Fruit fly (Drosophila melanogaster) whole organism, prepupa: ENCODE results near the gene sing.

Source experiments
- CG16779 ChIP-seq: fragments of 200-800 bp; sonication (Bioruptor generic); optimal IDR thresholded peaks from 3 replicates; lab custom pipeline; 2017; ENCODE audit warnings: missing biosample characterization, mild to moderate bottlenecking, missing genetic modification characterization
- Ets21C ChIP-seq: fragments of 200-800 bp; sonication (Bioruptor generic); optimal IDR thresholded peaks from 3 replicates; lab custom pipeline; 2016; ENCODE audit warnings: missing biosample characterization, missing genetic modification characterization
- Gug ChIP-seq: fragments of 200-800 bp; sonication (Bioruptor generic); IDR thresholded peaks from 2 replicates; pipeline ENCODE4 v1.3.6; 2022; ENCODE audit warnings: missing biosample characterization, missing genetic modification characterization
- Sox15 ChIP-seq: fragments of 200-800 bp; sonication (Bioruptor generic); optimal IDR thresholded peaks from 3 replicates; lab custom pipeline; 2016; ENCODE audit warnings: missing biosample characterization, missing genetic modification characterization
- salr ChIP-seq, 2 experiments: fragments of 200-800 bp; sonication (Bioruptor generic); optimal IDR thresholded peaks; 3 replicates each; lab custom pipeline; 2016 to 2018; ENCODE audit warnings: missing biosample characterization in 2 of 2, missing genetic modification characterization in 2 of 2, mild to moderate bottlenecking in 1 of 2
- svp ChIP-seq: fragments of 200-800 bp; sonication (Bioruptor generic); peaks from one replicate; lab custom pipeline; 2016; ENCODE audit warnings: missing biosample characterization, missing genetic modification characterization
- vri ChIP-seq: fragments of 200-800 bp; sonication (Bioruptor generic); optimal IDR thresholded peaks from 3 replicates; lab custom pipeline; 2016; ENCODE audit warnings: missing biosample characterization, mild to moderate bottlenecking, missing genetic modification characterization

DNA sequence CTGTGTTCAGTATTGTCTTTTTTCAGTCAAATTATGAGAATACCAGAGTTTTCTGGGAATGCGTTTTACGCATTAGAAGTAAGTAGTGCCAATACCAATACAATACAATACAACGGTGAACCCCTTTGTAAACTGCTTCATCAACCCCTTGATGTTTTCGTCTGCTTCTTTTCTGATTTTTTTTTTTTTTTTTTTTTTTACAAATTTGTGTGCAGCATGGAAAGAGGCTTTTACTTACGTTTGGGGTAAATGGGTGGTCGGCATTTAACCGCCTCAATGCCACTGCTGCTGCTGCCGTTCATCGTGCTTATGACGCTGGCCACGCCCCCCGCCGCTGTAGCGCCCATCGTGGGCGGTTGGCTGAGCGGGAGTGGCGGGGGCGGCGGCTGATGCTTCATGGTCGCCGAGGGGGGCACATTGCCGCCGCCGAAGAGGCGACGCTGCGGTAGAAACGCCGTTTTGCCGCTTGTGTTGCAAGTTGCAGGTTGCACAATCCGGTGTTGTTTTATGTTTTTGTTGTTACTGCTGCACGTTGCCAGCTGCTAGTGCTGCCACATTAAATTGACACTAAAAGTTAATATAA lies 14.8 kb downstream of the sing start:
- TF ChIP-seq Gug (GFP tag; lab: Robert Waterston, UW) (no peak), vri (GFP tag; lab: Kevin White, UChicago) (no peak), Ets21C (no peak), svp (GFP tag; lab: Kevin White, UChicago) (no peak), salr (GFP tag; optimal IDR thresholded peaks at IDR 0.05; lab: Kevin White, UChicago) (no peak), CG16779 (no peak), Sox15 (GFP tag; lab: Kevin White, UChicago) (no peak)
